Fruit fly (Drosophila melanogaster): ENCODE measurements around the gene CG11768.

dm6 chr3R:8801126-8801762 is 33.2 kb upstream of the CG11768 start, which contains the start of the genes Pif1A, Pif1B and CCT7:
- TF ChIP-seq CG8478 (optimal IDR thresholded peaks at IDR 0.05) (no peak), CTCF (optimal IDR thresholded peaks at IDR 0.05) (no peak)
